Worm (Caenorhabditis elegans) whole organism, mixed stage, embryonic: ENCODE data around the gene F58F12.3.

Source experiments
- nhr-237 ChIP-seq: fragments of 150-350 bp; optimal IDR thresholded peaks from 2 replicates; lab custom pipeline; 2014; ENCODE audit warnings: missing biosample characterization, missing genetic modification characterization
- snpc-4 ChIP-seq: fragments of 150-350 bp; optimal IDR thresholded peaks from 2 replicates; lab custom pipeline; 2014; ENCODE audit warnings: missing biosample characterization, missing genetic modification characterization
- ztf-11 ChIP-seq: fragments of 150-350 bp; optimal IDR thresholded peaks from 2 replicates; lab custom pipeline; 2014; ENCODE audit warnings: missing biosample characterization, missing genetic modification characterization

DNA sequence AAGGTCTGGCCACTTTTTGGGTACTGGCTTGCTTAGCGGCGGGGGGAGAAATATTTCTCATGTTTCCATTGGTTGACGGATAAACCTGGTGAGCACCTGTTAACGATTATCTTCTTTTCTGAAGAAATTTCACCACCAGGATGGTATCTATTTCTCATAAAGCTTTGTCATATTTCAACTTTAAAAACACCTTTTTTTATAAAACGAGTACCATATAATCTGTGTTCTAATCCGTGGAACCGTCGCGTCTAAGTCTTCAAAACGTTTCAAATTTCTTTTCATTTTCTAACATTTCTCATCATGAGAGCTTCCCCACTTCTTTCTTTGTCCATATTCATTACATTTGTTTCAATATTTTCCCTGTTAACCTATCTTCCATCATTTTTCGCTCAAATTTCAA is 34.9 kb upstream of the F58F12.3 start, which contains the start of gene col-75:
- TF ChIP-seq ztf-11 (no peak), snpc-4 (tag; lab: Kevin White, UChicago) (no peak), nhr-237 (tag; lab: Kevin White, UChicago) (no peak)
